Fruit fly (Drosophila melanogaster) whole organism, prepupa: ENCODE measurements around the gene ball.

Experiments
- Blimp-1 ChIP-seq: fragments of 200-800 bp; sonication (Bioruptor generic); optimal IDR thresholded peaks from 3 replicates; lab custom pipeline; 2017; ENCODE audit warnings: missing biosample characterization, missing genetic modification characterization, mild to moderate bottlenecking, moderate library complexity, missing genetic modification reagents
- CG10631 ChIP-seq: fragments of 200-800 bp; sonication (Bioruptor generic); optimal IDR thresholded peaks from 2 replicates; lab custom pipeline; 2016; ENCODE audit warnings: missing biosample characterization, missing genetic modification characterization
- CG10669 ChIP-seq: fragments of 200-800 bp; sonication (Bioruptor generic); optimal IDR thresholded peaks from 3 replicates; lab custom pipeline; 2018; ENCODE audit warnings: missing biosample characterization, mild to moderate bottlenecking, missing genetic modification characterization, moderate library complexity
- CG11294 ChIP-seq: fragments of 200-800 bp; sonication (Bioruptor generic); IDR thresholded peaks from 2 replicates; pipeline ENCODE4 v1.3.6; 2022; ENCODE audit warnings: missing biosample characterization, missing genetic modification characterization
- CG11762 ChIP-seq: fragments of 200-800 bp; sonication (Bioruptor generic); optimal IDR thresholded peaks from 3 replicates; lab custom pipeline; 2016; ENCODE audit warnings: missing biosample characterization, missing genetic modification characterization; ENCODE audit not compliant: insufficient read depth
- CG11902 ChIP-seq: fragments of 200-800 bp; sonication (Bioruptor generic); optimal IDR thresholded peaks from 3 replicates; lab custom pipeline; 2016; ENCODE audit warnings: missing biosample characterization, missing genetic modification characterization
- CG15336 ChIP-seq: fragments of 200-800 bp; sonication (Bioruptor generic); IDR thresholded peaks from 2 replicates; pipeline ENCODE4 v1.3.6; 2022; ENCODE audit warnings: missing biosample characterization, missing genetic modification characterization
- CG1621 ChIP-seq: fragments of 200-800 bp; sonication (Bioruptor generic); optimal IDR thresholded peaks from 3 replicates; lab custom pipeline; 2018; ENCODE audit warnings: missing biosample characterization, mild to moderate bottlenecking, missing genetic modification characterization
- CG16779 ChIP-seq: fragments of 200-800 bp; sonication (Bioruptor generic); optimal IDR thresholded peaks from 3 replicates; lab custom pipeline; 2017; ENCODE audit warnings: missing biosample characterization, mild to moderate bottlenecking, missing genetic modification characterization
- CG3032 ChIP-seq: fragments of 200-800 bp; optimal IDR thresholded peaks from 2 replicates; lab custom pipeline; 2019; ENCODE audit warnings: missing biosample characterization, mild to moderate bottlenecking, missing genetic modification characterization, moderate library complexity
- CG31627 ChIP-seq: fragments of 200-800 bp; sonication (Bioruptor generic); optimal IDR thresholded peaks from 3 replicates; lab custom pipeline; 2016; ENCODE audit warnings: missing biosample characterization, missing genetic modification characterization
- CG32006 ChIP-seq: fragments of 200-800 bp; sonication (Bioruptor generic); optimal IDR thresholded peaks from 3 replicates; lab custom pipeline; 2017; ENCODE audit warnings: missing biosample characterization, mild to moderate bottlenecking, missing genetic modification characterization
- CG34406 ChIP-seq: fragments of 200-800 bp; sonication (Bioruptor generic); optimal IDR thresholded peaks from 3 replicates; lab custom pipeline; 2016; ENCODE audit warnings: missing biosample characterization, missing genetic modification characterization
- CG3919 ChIP-seq: fragments of 200-800 bp; sonication (Bioruptor generic); optimal IDR thresholded peaks from 3 replicates; lab custom pipeline; 2016; ENCODE audit warnings: missing biosample characterization, missing genetic modification characterization
- CG4318 ChIP-seq: fragments of 200-800 bp; sonication (Bioruptor generic); optimal IDR thresholded peaks from 3 replicates; lab custom pipeline; 2017; ENCODE audit warnings: missing biosample characterization, mild to moderate bottlenecking, missing genetic modification characterization
- CG6163 ChIP-seq: fragments of 200-800 bp; sonication (Bioruptor generic); IDR thresholded peaks from 3 replicates; pipeline ENCODE4 v1.3.6; 2022; ENCODE audit warnings: missing biosample characterization, missing genetic modification characterization
- CG6276 ChIP-seq: fragments of 200-800 bp; sonication (Bioruptor generic); optimal IDR thresholded peaks from 2 replicates; lab custom pipeline; 2017; ENCODE audit warnings: missing biosample characterization, mild to moderate bottlenecking, missing genetic modification characterization
- CG6808 ChIP-seq: fragments of 200-800 bp; sonication (Bioruptor generic); optimal IDR thresholded peaks from 3 replicates; lab custom pipeline; 2017; ENCODE audit warnings: missing biosample characterization, missing genetic modification characterization, mild to moderate bottlenecking, moderate library complexity, missing genetic modification reagents
- CG6854 ChIP-seq: fragments of 200-800 bp; sonication (Bioruptor generic); optimal IDR thresholded peaks from 2 replicates; lab custom pipeline; 2017; ENCODE audit warnings: missing biosample characterization, mild to moderate bottlenecking, missing genetic modification characterization
- CG7368 ChIP-seq: fragments of 200-800 bp; sonication (Bioruptor generic); optimal IDR thresholded peaks from 3 replicates; lab custom pipeline; 2016; ENCODE audit warnings: missing biosample characterization, missing genetic modification characterization
- CG8119 ChIP-seq: fragments of 200-800 bp; sonication (Bioruptor generic); IDR thresholded peaks from 3 replicates; pipeline ENCODE4 v1.3.6; 2022; ENCODE audit warnings: missing biosample characterization, missing genetic modification characterization
- CG8319 ChIP-seq: fragments of 200-800 bp; sonication (Bioruptor generic); optimal IDR thresholded peaks from 3 replicates; lab custom pipeline; 2016; ENCODE audit warnings: missing biosample characterization, missing genetic modification characterization
- CG8632 ChIP-seq: fragments of 200-800 bp; sonication (Bioruptor generic); optimal IDR thresholded peaks from 3 replicates; lab custom pipeline; 2016; ENCODE audit warnings: missing biosample characterization, missing genetic modification characterization
- CG9139 ChIP-seq: fragments of 200-800 bp; sonication (Bioruptor generic); optimal IDR thresholded peaks from 3 replicates; lab custom pipeline; 2017; ENCODE audit warnings: missing biosample characterization, mild to moderate bottlenecking, missing genetic modification characterization
- Eip75B ChIP-seq: fragments of 200-800 bp; sonication (Bioruptor generic); optimal IDR thresholded peaks from 3 replicates; lab custom pipeline; 2016; ENCODE audit warnings: missing biosample characterization, missing genetic modification characterization
- Eip78C ChIP-seq: fragments of 200-800 bp; sonication (Bioruptor generic); peaks from one replicate; lab custom pipeline; 2016; ENCODE audit warnings: missing biosample characterization, missing genetic modification characterization
- Eip93F ChIP-seq: fragments of 200-800 bp; sonication (Bioruptor generic); optimal IDR thresholded peaks from 2 replicates; lab custom pipeline; 2016; ENCODE audit warnings: missing biosample characterization, mild to moderate bottlenecking, missing genetic modification characterization
- Ets21C ChIP-seq: fragments of 200-800 bp; sonication (Bioruptor generic); optimal IDR thresholded peaks from 3 replicates; lab custom pipeline; 2016; ENCODE audit warnings: missing biosample characterization, missing genetic modification characterization
- Ets96B ChIP-seq: fragments of 200-800 bp; optimal IDR thresholded peaks from 2 replicates; lab custom pipeline; 2019; ENCODE audit warnings: missing biosample characterization, mild to moderate bottlenecking, missing genetic modification characterization, moderate library complexity
- Gug ChIP-seq: fragments of 200-800 bp; sonication (Bioruptor generic); IDR thresholded peaks from 2 replicates; pipeline ENCODE4 v1.3.6; 2022; ENCODE audit warnings: missing biosample characterization, missing genetic modification characterization
- Hr38 ChIP-seq: sonication (Bioruptor generic); optimal IDR thresholded peaks from 2 replicates; lab custom pipeline; 2016; ENCODE audit warnings: missing biosample characterization, missing genetic modification characterization
- Hr39 ChIP-seq: fragments of 200-800 bp; sonication (Bioruptor generic); optimal IDR thresholded peaks from 2 replicates; lab custom pipeline; 2016; ENCODE audit warnings: missing biosample characterization, missing genetic modification characterization
- Lpt ChIP-seq: fragments of 200-800 bp; sonication (Bioruptor generic); optimal IDR thresholded peaks from 3 replicates; lab custom pipeline; 2016; ENCODE audit warnings: missing biosample characterization, missing genetic modification characterization
- Met ChIP-seq: fragments of 200-800 bp; sonication (Bioruptor generic); optimal IDR thresholded peaks from 3 replicates; lab custom pipeline; 2016; ENCODE audit warnings: missing biosample characterization, missing genetic modification characterization
- Sox102F ChIP-seq: fragments of 200-800 bp; sonication (Bioruptor generic); optimal IDR thresholded peaks from 2 replicates; lab custom pipeline; 2016; ENCODE audit warnings: missing biosample characterization, mild to moderate bottlenecking, missing genetic modification characterization
- Sox14 ChIP-seq: fragments of 200-800 bp; sonication (Bioruptor generic); optimal IDR thresholded peaks from 3 replicates; lab custom pipeline; 2016; ENCODE audit warnings: missing biosample characterization, missing genetic modification characterization
- Sox15 ChIP-seq: fragments of 200-800 bp; sonication (Bioruptor generic); optimal IDR thresholded peaks from 3 replicates; lab custom pipeline; 2016; ENCODE audit warnings: missing biosample characterization, missing genetic modification characterization
- achi ChIP-seq: fragments of 200-800 bp; sonication (Bioruptor generic); optimal IDR thresholded peaks from 3 replicates; lab custom pipeline; 2016; ENCODE audit warnings: missing biosample characterization, missing genetic modification characterization
- acj6 ChIP-seq: fragments of 200-800 bp; sonication (Bioruptor generic); optimal IDR thresholded peaks from 3 replicates; lab custom pipeline; 2016; ENCODE audit warnings: missing biosample characterization, missing genetic modification characterization
- cyc ChIP-seq: fragments of 200-800 bp; sonication (Bioruptor generic); optimal IDR thresholded peaks from 3 replicates; lab custom pipeline; 2016; ENCODE audit warnings: missing biosample characterization, missing genetic modification characterization
- dac ChIP-seq: fragments of 200-800 bp; sonication (Bioruptor generic); optimal IDR thresholded peaks from 2 replicates; lab custom pipeline; 2017; ENCODE audit warnings: missing biosample characterization, mild to moderate bottlenecking, missing genetic modification characterization
- esn ChIP-seq: fragments of 200-800 bp; sonication (Bioruptor generic); optimal IDR thresholded peaks from 2 replicates; lab custom pipeline; 2016; ENCODE audit warnings: missing biosample characterization, mild to moderate bottlenecking, missing genetic modification characterization, moderate library complexity
- fd59A ChIP-seq: fragments of 200-800 bp; sonication (Bioruptor generic); optimal IDR thresholded peaks from 2 replicates; lab custom pipeline; 2017; ENCODE audit warnings: missing biosample characterization, mild to moderate bottlenecking, missing genetic modification characterization, missing genetic modification reagents
- fkh ChIP-seq: fragments of 200-800 bp; sonication (Bioruptor generic); optimal IDR thresholded peaks from 3 replicates; lab custom pipeline; 2017; ENCODE audit warnings: missing biosample characterization, mild to moderate bottlenecking, missing genetic modification characterization, moderate library complexity
- lz ChIP-seq: fragments of 200-800 bp; sonication (Bioruptor generic); optimal IDR thresholded peaks from 3 replicates; lab custom pipeline; 2016; ENCODE audit warnings: missing biosample characterization, missing genetic modification characterization
- pdm3 ChIP-seq: fragments of 200-800 bp; sonication (Bioruptor generic); optimal IDR thresholded peaks from 3 replicates; lab custom pipeline; 2016; ENCODE audit warnings: missing biosample characterization, missing genetic modification characterization
- salr ChIP-seq, 2 experiments: fragments of 200-800 bp; sonication (Bioruptor generic); optimal IDR thresholded peaks; 3 replicates each; lab custom pipeline; 2016 to 2018; ENCODE audit warnings: missing biosample characterization in 2 of 2, missing genetic modification characterization in 2 of 2, mild to moderate bottlenecking in 1 of 2
- spab ChIP-seq: fragments of 200-800 bp; sonication (Bioruptor generic); optimal IDR thresholded peaks from 2 replicates; lab custom pipeline; 2017; ENCODE audit warnings: missing biosample characterization, mild to moderate bottlenecking, missing genetic modification characterization, missing genetic modification reagents
- ss ChIP-seq, 2 experiments: fragments of 200-800 bp; sonication (Bioruptor generic); optimal IDR thresholded peaks; 2 replicates in 1 of 2; 3 replicates in 1 of 2; lab custom pipeline; 2017 to 2018; ENCODE audit warnings: mild to moderate bottlenecking in 2 of 2, missing biosample characterization in 2 of 2, missing genetic modification characterization in 2 of 2, moderate library complexity in 1 of 2
- topi ChIP-seq: fragments of 200-800 bp; sonication (Bioruptor generic); optimal IDR thresholded peaks from 3 replicates; lab custom pipeline; 2016; ENCODE audit warnings: missing biosample characterization, missing genetic modification characterization

ball gene

dm6 chr3R:26866577-26867456 lies at the start of gene ball, which contains the start of gene His2Av:
ball (minus strand) TSS chr3R:26866807.
His2Av (plus strand) TSS chr3R:26866929.
- TF ChIP-seq acj6 (GFP tag; lab: Kevin White, UChicago) (peak; percentile 80), CG34406 (GFP tag; lab: Kevin White, UChicago) (peak; percentile 67), CG6808 (GFP tag; lab: Kevin White, UChicago) (peak; percentile 6), Blimp-1 (GFP tag; lab: Kevin White, UChicago) (no peak), Sox14 (GFP tag; lab: Kevin White, UChicago) (peak; percentile 86), Eip93F (GFP tag; lab: Kevin White, UChicago) (peak; percentile 51), CG32006 (GFP tag; lab: Kevin White, UChicago) (peak; percentile 60), CG11762 (GFP tag; lab: Kevin White, UChicago) (peak; percentile 58), CG3032 (tag; lab: Kevin White, UChicago) (peak; percentile 71), CG9139 (GFP tag; lab: Kevin White, UChicago) (no peak), CG16779 (tag; lab: Kevin White, UChicago) (no peak), fkh (GFP tag; lab: Kevin White, UChicago) (peak; percentile 6), CG6163 (GFP tag; lab: Robert Waterston, UW) (peak; percentile 81), salr (GFP tag; optimal IDR thresholded peaks at IDR 0.05; lab: Kevin White, UChicago) (peak; percentile 32 to 37), cyc (GFP tag; lab: Kevin White, UChicago) (peak; percentile 83), Gug (GFP tag; lab: Robert Waterston, UW) (peak; percentile 76), CG7368 (GFP tag; lab: Kevin White, UChicago) (peak; percentile 70), Hr38 (GFP tag; lab: Kevin White, UChicago) (peak; percentile 61), topi (GFP tag; lab: Kevin White, UChicago) (peak; percentile 70), CG10669 (GFP tag; lab: Kevin White, UChicago) (peak; percentile 53), CG6276 (no peak), pdm3 (GFP tag; lab: Kevin White, UChicago) (peak; percentile 87), CG6854 (no peak), Eip78C (GFP tag; lab: Kevin White, UChicago) (peak; percentile 90), lz (GFP tag; lab: Kevin White, UChicago) (peak; percentile 85), achi (GFP tag; lab: Kevin White, UChicago) (peak; percentile 80), CG31627 (GFP tag; lab: Kevin White, UChicago) (peak; percentile 90), CG1621 (tag; lab: Kevin White, UChicago) (peak; percentile 87), ss (GFP tag; optimal IDR thresholded peaks at IDR 0.05; lab: Kevin White, UChicago) (no peak), CG8319 (peak; percentile 72), Ets21C (peak; percentile 81), fd59A (GFP tag; lab: Kevin White, UChicago) (no peak), Eip75B (GFP tag; lab: Kevin White, UChicago) (peak; percentile 83), Sox102F (GFP tag; lab: Kevin White, UChicago) (peak; percentile 69), spab (GFP tag; lab: Kevin White, UChicago) (peak; percentile 18), CG11902 (GFP tag; lab: Kevin White, UChicago) (peak; percentile 69), Lpt (GFP tag; lab: Kevin White, UChicago) (peak; percentile 33), Ets96B (tag; lab: Kevin White, UChicago) (peak; percentile 53), CG3919 (GFP tag; lab: Kevin White, UChicago) (peak; percentile 85), CG4318 (no peak), Hr39 (GFP tag; lab: Kevin White, UChicago) (peak; percentile 90), dac (peak; percentile 69), Met (GFP tag; lab: Kevin White, UChicago) (peak; percentile 76), CG11294 (GFP tag; lab: Robert Waterston, UW) (peak; percentile 27; the same call in 1 of the 2 replicates), CG15336 (GFP tag; lab: Robert Waterston, UW) (peak; percentile 74), esn (GFP tag; lab: Kevin White, UChicago) (peak; percentile 83), CG10631 (peak; percentile 79), CG8119 (GFP tag; lab: Robert Waterston, UW) (peak; percentile 52; the same call in 1 of the 3 replicates), Sox15 (peak; percentile 75), CG8632 (GFP tag; lab: Kevin White, UChicago) (peak; percentile 66)
